Worm (Caenorhabditis elegans) whole organism, L3 larva: ENCODE data around the gene irld-66.

ENCODE experiments used
- ama-1 ChIP-seq: fragments of 150-350 bp; optimal IDR thresholded peaks from 2 replicates; lab custom pipeline; 2018
- jun-1 ChIP-seq: fragments of 150-350 bp; optimal IDR thresholded peaks from 2 replicates; lab custom pipeline; 2014; ENCODE audit warnings: missing biosample characterization, missing genetic modification reagents, missing genetic modification characterization
- nhr-11 ChIP-seq: fragments of 150-350 bp; optimal IDR thresholded peaks from 2 replicates; lab custom pipeline; 2014; ENCODE audit warnings: missing biosample characterization, missing genetic modification characterization
- nhr-12 ChIP-seq: fragments of 150-350 bp; optimal IDR thresholded peaks from 2 replicates; lab custom pipeline; 2014; ENCODE audit warnings: missing biosample characterization, missing genetic modification characterization
- pha-4 ChIP-seq: fragments of 150-350 bp; optimal IDR thresholded peaks from 2 replicates; lab custom pipeline; 2014; ENCODE audit warnings: missing biosample characterization, missing genetic modification reagents, missing genetic modification characterization

ce11 chrII:2965215-2965998 lies 24.8 kb upstream of the irld-66 start:
- no peak for TF ChIP-seq ama-1
- no peak for TF ChIP-seq jun-1 (tag; lab: Kevin White, UChicago)
- TF ChIP-seq pha-4 (tag; lab: Kevin White, UChicago) = no peak
- TF ChIP-seq nhr-11 = no peak
- TF ChIP-seq nhr-12 (tag; lab: Kevin White, UChicago) = no peak
